Fruit fly (Drosophila melanogaster) whole organism, embryonic: ENCODE results near the gene CG8564.

Source experiments
- Asciz ChIP-seq: fragments of 200-800 bp; sonication (Bioruptor generic); optimal IDR thresholded peaks from 2 replicates; lab custom pipeline; 2017; ENCODE audit warnings: missing biosample characterization, mild to moderate bottlenecking, missing genetic modification characterization, missing genetic modification reagents
- BEAF-32 ChIP-seq: fragments of 200-800 bp; sonication (Bioruptor generic); optimal IDR thresholded peaks from 3 replicates; lab custom pipeline; 2017; ENCODE audit warnings: missing biosample characterization, missing genetic modification characterization, mild to moderate bottlenecking, moderate library complexity, missing genetic modification reagents
- CG10209 ChIP-seq: fragments of 200-800 bp; sonication (Bioruptor generic); optimal IDR thresholded peaks from 3 replicates; lab custom pipeline; 2017; ENCODE audit warnings: missing biosample characterization, mild to moderate bottlenecking, missing genetic modification characterization, missing genetic modification reagents
- CG11247 ChIP-seq: fragments of 200-800 bp; sonication (Bioruptor generic); IDR thresholded peaks from 2 replicates; pipeline ENCODE4 v1.3.6; 2022; ENCODE audit warnings: missing biosample characterization, missing genetic modification characterization
- CG11696 ChIP-seq: fragments of 200-800 bp; sonication (Bioruptor generic); IDR thresholded peaks from 2 replicates; pipeline ENCODE4 v1.3.6; 2022; ENCODE audit warnings: missing biosample characterization, missing genetic modification characterization
- CG13624 ChIP-seq: fragments of 200-800 bp; sonication (Bioruptor generic); optimal IDR thresholded peaks from 2 replicates; lab custom pipeline; 2016; ENCODE audit warnings: missing biosample characterization, missing genetic modification characterization
- CG15601 ChIP-seq: fragments of 200-800 bp; sonication (Bioruptor generic); optimal IDR thresholded peaks from 3 replicates; lab custom pipeline; 2019; ENCODE audit warnings: missing biosample characterization, mild to moderate bottlenecking, missing genetic modification characterization, moderate library complexity
- CG17568 ChIP-seq: fragments of 200-800 bp; sonication (Bioruptor generic); optimal IDR thresholded peaks from 2 replicates; lab custom pipeline; 2018; ENCODE audit warnings: missing biosample characterization, mild to moderate bottlenecking, missing genetic modification characterization, moderate library complexity
- CG18262 ChIP-seq: fragments of 200-800 bp; optimal IDR thresholded peaks from 3 replicates; lab custom pipeline; 2019; ENCODE audit warnings: missing biosample characterization, mild to moderate bottlenecking, missing genetic modification characterization, moderate library complexity
- CG32532 ChIP-seq: fragments of 200-800 bp; sonication (Bioruptor generic); IDR thresholded peaks from 2 replicates; pipeline ENCODE4 v1.3.6; 2022; ENCODE audit warnings: missing biosample characterization, missing genetic modification characterization
- CG34224 ChIP-seq: fragments of 200-800 bp; sonication (Bioruptor generic); IDR thresholded peaks from 3 replicates; pipeline ENCODE4 v1.3.6; 2022; ENCODE audit warnings: missing biosample characterization, missing genetic modification characterization; ENCODE audit not compliant: partially characterized antibody
- CG3838 ChIP-seq: fragments of 200-800 bp; sonication (Bioruptor generic); optimal IDR thresholded peaks from 3 replicates; lab custom pipeline; 2016; ENCODE audit warnings: missing biosample characterization, missing genetic modification characterization
- CG4707 ChIP-seq: fragments of 200-800 bp; sonication (Bioruptor generic); optimal IDR thresholded peaks from 2 replicates; lab custom pipeline; 2018; ENCODE audit warnings: missing biosample characterization, mild to moderate bottlenecking, missing genetic modification characterization, moderate library complexity
- CG6654 ChIP-seq: fragments of 200-800 bp; sonication (Bioruptor generic); optimal IDR thresholded peaks from 2 replicates; lab custom pipeline; 2017; ENCODE audit warnings: missing biosample characterization, mild to moderate bottlenecking, missing genetic modification characterization
- CG6689 ChIP-seq: fragments of 200-800 bp; sonication (Bioruptor generic); IDR thresholded peaks from 2 replicates; pipeline ENCODE4 v1.3.6; 2022; ENCODE audit warnings: missing biosample characterization, missing genetic modification characterization
- CG6813 ChIP-seq: fragments of 200-800 bp; sonication (Bioruptor generic); optimal IDR thresholded peaks from 2 replicates; lab custom pipeline; 2017; ENCODE audit warnings: missing biosample characterization, missing genetic modification characterization, mild to moderate bottlenecking, moderate library complexity, missing genetic modification reagents
- CG7357 ChIP-seq: fragments of 200-800 bp; sonication (Bioruptor generic); IDR thresholded peaks from 3 replicates; pipeline ENCODE4 v1.3.6; 2022; ENCODE audit warnings: missing biosample characterization, missing genetic modification characterization
- CG8765 ChIP-seq: fragments of 200-800 bp; sonication (Bioruptor generic); IDR thresholded peaks from 2 replicates; pipeline ENCODE4 v1.3.6; 2022; ENCODE audit warnings: missing biosample characterization, missing genetic modification characterization
- CG8944 ChIP-seq: fragments of 200-800 bp; sonication (Bioruptor generic); optimal IDR thresholded peaks from 3 replicates; lab custom pipeline; 2016; ENCODE audit warnings: missing biosample characterization, missing genetic modification characterization
- CG9215 ChIP-seq: fragments of 200-800 bp; sonication (Bioruptor generic); IDR thresholded peaks from 2 replicates; pipeline ENCODE4 v1.3.6; 2022; ENCODE audit warnings: missing biosample characterization, missing genetic modification characterization
- Chrac-16 ChIP-seq: fragments of 200-800 bp; sonication (Bioruptor generic); optimal IDR thresholded peaks from 3 replicates; lab custom pipeline; 2016; ENCODE audit warnings: missing biosample characterization, missing genetic modification characterization
- CoRest ChIP-seq: fragments of 200-800 bp; sonication (Bioruptor generic); optimal IDR thresholded peaks from 3 replicates; lab custom pipeline; 2018; ENCODE audit warnings: missing biosample characterization, mild to moderate bottlenecking, missing genetic modification characterization, moderate library complexity
- Dbx ChIP-seq: fragments of 200-800 bp; sonication (Bioruptor generic); IDR thresholded peaks from 3 replicates; pipeline ENCODE4 v1.3.6; 2022; ENCODE audit warnings: missing biosample characterization, missing genetic modification characterization
- Dip3 ChIP-seq: fragments of 200-800 bp; sonication (Bioruptor generic); optimal IDR thresholded peaks from 3 replicates; lab custom pipeline; 2016; ENCODE audit warnings: missing biosample characterization, missing genetic modification characterization
- Doc3 ChIP-seq: fragments of 200-800 bp; sonication (Bioruptor generic); IDR thresholded peaks from 3 replicates; pipeline ENCODE4 v1.3.6; 2022; ENCODE audit warnings: missing biosample characterization, missing genetic modification characterization; ENCODE audit not compliant: partially characterized antibody
- Dref ChIP-seq: fragments of 200-800 bp; sonication (Bioruptor generic); IDR thresholded peaks from 2 replicates; pipeline ENCODE4 v1.3.6; 2022; ENCODE audit warnings: missing biosample characterization, missing genetic modification characterization
- HLHmδ ChIP-seq: fragments of 200-800 bp; sonication (Bioruptor generic); optimal IDR thresholded peaks from 2 replicates; lab custom pipeline; 2018; ENCODE audit warnings: missing biosample characterization, mild to moderate bottlenecking, missing genetic modification characterization, moderate library complexity
- Hand ChIP-seq: fragments of 200-800 bp; sonication (Bioruptor generic); optimal IDR thresholded peaks from 2 replicates; lab custom pipeline; 2017; ENCODE audit warnings: mild to moderate bottlenecking, missing biosample characterization, missing genetic modification reagents, missing genetic modification characterization
- Hey ChIP-seq: fragments of 200-800 bp; sonication (Bioruptor generic); optimal IDR thresholded peaks from 3 replicates; lab custom pipeline; 2018; ENCODE audit warnings: missing biosample characterization, mild to moderate bottlenecking, missing genetic modification characterization
- Hr39 ChIP-seq: fragments of >200 bp; optimal IDR thresholded peaks from 2 replicates; lab custom pipeline; 2017
- Lim3 ChIP-seq: fragments of 200-800 bp; sonication (Bioruptor generic); IDR thresholded peaks from 2 replicates; pipeline ENCODE4 v1.3.6; 2022; ENCODE audit warnings: missing biosample characterization, missing genetic modification characterization
- Lpt ChIP-seq: fragments of >200 bp; optimal IDR thresholded peaks from 2 replicates; lab custom pipeline; 2018; ENCODE audit warnings: missing biosample characterization, missing genetic modification characterization
- Med ChIP-seq: fragments of 200-800 bp; sonication (Bioruptor generic); peaks from one replicate; lab custom pipeline; 2016; ENCODE audit warnings: missing biosample characterization, missing genetic modification characterization, mild to moderate bottlenecking, inconsistent platforms, moderate library complexity
- Optix ChIP-seq: fragments of 200-800 bp; sonication (Bioruptor generic); IDR thresholded peaks from 3 replicates; pipeline ENCODE4 v1.3.6; 2022; ENCODE audit warnings: missing biosample characterization, missing genetic modification characterization
- Scr ChIP-seq: fragments of 200-800 bp; sonication (Bioruptor generic); IDR thresholded peaks from 2 replicates; pipeline ENCODE4 v1.3.6; 2022; ENCODE audit warnings: missing biosample characterization, missing genetic modification characterization; ENCODE audit not compliant: partially characterized antibody
- Sox100B ChIP-seq: fragments of 200-800 bp; sonication (Bioruptor generic); optimal IDR thresholded peaks from 3 replicates; lab custom pipeline; 2018; ENCODE audit warnings: missing biosample characterization, mild to moderate bottlenecking, missing genetic modification characterization
- ase ChIP-seq: fragments of 200-800 bp; sonication (Bioruptor generic); IDR thresholded peaks from 3 replicates; pipeline ENCODE4 v1.3.6; 2022; ENCODE audit warnings: missing biosample characterization, missing genetic modification characterization
- cas ChIP-seq: fragments of 200-800 bp; sonication (Bioruptor generic); IDR thresholded peaks from 2 replicates; pipeline ENCODE4 v1.3.6; 2022; ENCODE audit warnings: missing biosample characterization, missing genetic modification characterization
- croc ChIP-seq: fragments of 200-800 bp; sonication (Bioruptor generic); conservative IDR thresholded peaks from 3 replicates; pipeline ENCODE4 v1.3.6; 2022; ENCODE audit warnings: missing biosample characterization, missing genetic modification characterization
- disco-r ChIP-seq: fragments of 200-800 bp; sonication (Bioruptor generic); optimal IDR thresholded peaks from 2 replicates; lab custom pipeline; 2016; ENCODE audit warnings: missing biosample characterization, missing genetic modification characterization
- eve ChIP-seq, 2 experiments: fragments of >200 bp; optimal IDR thresholded peaks; 2 replicates each; lab custom pipeline; 2017; ENCODE audit warnings: missing biosample characterization in 2 of 2, missing genetic modification characterization in 2 of 2
- gcm ChIP-seq: fragments of 200-800 bp; sonication (Bioruptor generic); optimal IDR thresholded peaks from 2 replicates; lab custom pipeline; 2019; ENCODE audit warnings: missing biosample characterization, mild to moderate bottlenecking, missing genetic modification characterization, moderate library complexity
- gro ChIP-seq: fragments of 200-800 bp; sonication (Bioruptor generic); optimal IDR thresholded peaks from 2 replicates; lab custom pipeline; 2016; ENCODE audit warnings: missing biosample characterization, missing genetic modification characterization
- ind ChIP-seq: fragments of 200-800 bp; sonication (Bioruptor generic); optimal IDR thresholded peaks from 3 replicates; lab custom pipeline; 2016; ENCODE audit warnings: missing biosample characterization, missing genetic modification characterization
- mam ChIP-seq: fragments of 200-800 bp; sonication (Bioruptor generic); optimal IDR thresholded peaks from 3 replicates; lab custom pipeline; 2016; ENCODE audit warnings: missing biosample characterization, missing genetic modification characterization
- p53 ChIP-seq: fragments of 200-800 bp; sonication (Bioruptor generic); optimal IDR thresholded peaks from 2 replicates; lab custom pipeline; 2016; ENCODE audit warnings: missing biosample characterization, missing genetic modification characterization
- pros ChIP-seq: fragments of 200-800 bp; sonication (Bioruptor generic); optimal IDR thresholded peaks from 3 replicates; lab custom pipeline; 2019; ENCODE audit warnings: missing biosample characterization, mild to moderate bottlenecking, missing genetic modification characterization, moderate library complexity
- psq ChIP-seq: fragments of 200-800 bp; sonication (Bioruptor generic); optimal IDR thresholded peaks from 2 replicates; lab custom pipeline; 2017; ENCODE audit warnings: missing biosample characterization, missing genetic modification characterization
- sob ChIP-seq: fragments of 200-800 bp; sonication (Bioruptor generic); IDR thresholded peaks from 2 replicates; pipeline ENCODE4 v1.3.6; 2022; ENCODE audit warnings: missing biosample characterization, missing genetic modification characterization
- stwl ChIP-seq: fragments of 200-800 bp; sonication (Bioruptor generic); optimal IDR thresholded peaks from 3 replicates; lab custom pipeline; 2018; ENCODE audit warnings: missing biosample characterization, mild to moderate bottlenecking, missing genetic modification characterization, moderate library complexity
- tio ChIP-seq: fragments of 200-800 bp; sonication (Bioruptor generic); optimal IDR thresholded peaks from 2 replicates; lab custom pipeline; 2017; ENCODE audit warnings: missing biosample characterization, missing genetic modification characterization, inconsistent platforms
- unc-4 ChIP-seq: fragments of 200-800 bp; sonication (Bioruptor generic); IDR thresholded peaks from 2 replicates; pipeline ENCODE4 v1.3.6; 2022; ENCODE audit warnings: missing biosample characterization, missing genetic modification characterization; ENCODE audit not compliant: partially characterized antibody

The CG8564 gene

dm6 chr3L:7338786-7339185 is 48.9 kb downstream of the CG8564 start:
- TF ChIP-seq CoRest (tag; lab: Kevin White, UChicago) (no peak), eve (GFP tag; optimal IDR thresholded peaks at IDR 0.05; lab: Kevin White, UChicago) (no peak), Hey (tag; lab: Kevin White, UChicago) (no peak), mam (GFP tag; lab: Kevin White, UChicago) (no peak), CG18262 (tag; lab: Kevin White, UChicago) (no peak), Sox100B (GFP tag; lab: Kevin White, UChicago) (no peak), disco-r (GFP tag; lab: Kevin White, UChicago) (no peak), CG8765 (no peak), CG7357 (no peak), HLHmδ (GFP tag; lab: Kevin White, UChicago) (no peak), Hand (GFP tag; lab: Kevin White, UChicago) (no peak), Dref (no peak), CG3838 (GFP tag; lab: Kevin White, UChicago) (no peak), CG34224 (GFP tag; lab: Robert Waterston, UW) (no peak), CG8944 (no peak), psq (GFP tag; lab: Kevin White, UChicago) (no peak), stwl (peak; percentile 36), Dip3 (GFP tag; lab: Kevin White, UChicago) (no peak), CG6654 (GFP tag; lab: Kevin White, UChicago) (no peak), unc-4 (no peak), Hr39 (lab: Kevin White, UChicago) (no peak), gro (GFP tag; lab: Kevin White, UChicago) (no peak), tio (GFP tag; lab: Kevin White, UChicago) (no peak), ase (no peak), CG17568 (GFP tag; lab: Kevin White, UChicago) (no peak), Scr (GFP tag; lab: Robert Waterston, UW) (0 out of 2 replicates have a peak, but pooled peaks have one; percentile 13), cas (GFP tag; lab: Robert Waterston, UW) (no peak), Optix (GFP tag; lab: Robert Waterston, UW) (no peak), CG11247 (GFP tag; lab: Robert Waterston, UW) (0 out of 2 replicates have a peak, but pooled peaks have one; percentile 16), CG6813 (GFP tag; lab: Kevin White, UChicago) (no peak), Asciz (no peak), Lpt (no peak), Med (GFP tag; lab: Kevin White, UChicago) (peak; percentile 84), CG11696 (GFP tag; lab: Robert Waterston, UW) (no peak), gcm (no peak), CG15601 (no peak), CG10209 (no peak), CG32532 (GFP tag; lab: Robert Waterston, UW) (no peak), croc (GFP tag; lab: Robert Waterston, UW) (no peak), CG13624 (no peak), Lim3 (GFP tag; lab: Robert Waterston, UW) (no peak), CG4707 (GFP tag; lab: Kevin White, UChicago) (no peak), sob (GFP tag; lab: Robert Waterston, UW) (peak; percentile 12; the same call in 1 of the 2 replicates), ind (GFP tag; lab: Kevin White, UChicago) (no peak), Chrac-16 (GFP tag; lab: Kevin White, UChicago) (no peak), pros (GFP tag; lab: Kevin White, UChicago) (no peak), Dbx (GFP tag; lab: Robert Waterston, UW) (no peak), CG9215 (GFP tag; lab: Robert Waterston, UW) (no peak), BEAF-32 (GFP tag; lab: Kevin White, UChicago) (no peak), p53 (GFP tag; lab: Kevin White, UChicago) (no peak), CG6689 (GFP tag; lab: Robert Waterston, UW) (no peak), Doc3 (GFP tag; lab: Robert Waterston, UW) (no peak)
